Worm (Caenorhabditis elegans) whole organism, young adult: Measurements from ENCODE around the gene irld-2.

Source experiments
- B0261.1 ChIP-seq: sonication (generic microtip); optimal IDR thresholded peaks from 2 replicates; lab custom pipeline; 2016; ENCODE audit warnings: mild to moderate bottlenecking, missing genetic modification characterization, moderate library complexity, missing compliant biosample characterization
- D2030.7 ChIP-seq: fragments of 200-800 bp; sonication (Bioruptor generic); IDR thresholded peaks from 2 replicates; pipeline ENCODE4 v1.3.6; 2022; ENCODE audit warnings: missing genetic modification reagents, missing genetic modification characterization, missing compliant biosample characterization
- F10E7.11 ChIP-seq: sonication (generic microtip); optimal IDR thresholded peaks from 2 replicates; lab custom pipeline; 2017; ENCODE audit warnings: mild to moderate bottlenecking, missing genetic modification characterization, moderate library complexity, missing compliant biosample characterization
- F23B12.7 ChIP-seq: sonication (generic microtip); optimal IDR thresholded peaks from 2 replicates; lab custom pipeline; 2017; ENCODE audit warnings: missing genetic modification characterization, mild to moderate bottlenecking, missing compliant biosample characterization, antibody characterized with exemption, moderate library complexity; ENCODE audit not compliant: insufficient read depth
- F49E8.2 ChIP-seq: sonication (generic microtip); optimal IDR thresholded peaks from 3 replicates; lab custom pipeline; 2017; ENCODE audit warnings: missing genetic modification characterization, mild to moderate bottlenecking, missing compliant biosample characterization, antibody characterized with exemption, moderate library complexity; ENCODE audit not compliant: insufficient read depth
- F55B11.4 ChIP-seq: sonication (generic microtip); optimal IDR thresholded peaks from 2 replicates; lab custom pipeline; 2016; ENCODE audit warnings: missing compliant biosample characterization, missing genetic modification characterization, borderline replicate concordance; ENCODE audit not compliant: insufficient read depth
- T26A5.8 ChIP-seq: sonication (generic microtip); optimal IDR thresholded peaks from 2 replicates; lab custom pipeline; 2016; ENCODE audit warnings: missing genetic modification characterization, missing compliant biosample characterization
- Y67H2A.10 ChIP-seq: fragments of 200-800 bp; sonication (Bioruptor generic); conservative IDR thresholded peaks from 2 replicates; pipeline ENCODE4 v1.3.6; 2022; ENCODE audit warnings: missing genetic modification reagents, missing genetic modification characterization, missing compliant biosample characterization
- ZK185.1 ChIP-seq: sonication (generic microtip); optimal IDR thresholded peaks from 2 replicates; lab custom pipeline; 2016; ENCODE audit warnings: mild to moderate bottlenecking, missing genetic modification characterization, missing compliant biosample characterization; ENCODE audit not compliant: poor library complexity, severe bottlenecking
- akir-1 ChIP-seq: fragments of 200-800 bp; sonication (Bioruptor generic); optimal IDR thresholded peaks from 2 replicates; lab custom pipeline; 2018; ENCODE audit warnings: mild to moderate bottlenecking, missing genetic modification characterization, moderate library complexity, missing compliant biosample characterization
- ama-1 ChIP-seq, 3 experiments: fragments of 150-350 bp in 1 of 3; sonication (generic microtip) in 2 of 3; optimal IDR thresholded peaks; 2 replicates each; lab custom pipeline; 2014 to 2018; ENCODE audit warnings: missing biosample characterization in 2 of 3, missing genetic modification characterization in 2 of 3, missing genetic modification reagents in 2 of 3
- athp-1 ChIP-seq: sonication (generic microtip); optimal IDR thresholded peaks from 2 replicates; lab custom pipeline; 2017; ENCODE audit warnings: mild to moderate bottlenecking, missing genetic modification characterization, missing compliant biosample characterization
- attf-3 ChIP-seq: fragments of 200-800 bp; sonication (Bioruptor generic); conservative IDR thresholded peaks from 2 replicates; pipeline ENCODE4 v1.3.6; 2022; ENCODE audit warnings: missing genetic modification reagents, missing genetic modification characterization, missing compliant biosample characterization
- cebp-1 ChIP-seq, 2 experiments: fragments of 200-800 bp in 1 of 2; sonication (Bioruptor generic) in 1 of 2; sonication (generic microtip) in 1 of 2; IDR thresholded peaks in 1 of 2; optimal IDR thresholded peaks in 1 of 2; 2 replicates each; pipeline versions ENCODE4 v1.3.6 to Lab custom; 2017 to 2022; ENCODE audit warnings: missing compliant biosample characterization in 2 of 2, missing genetic modification characterization in 2 of 2, mild to moderate bottlenecking in 1 of 2, missing genetic modification reagents in 1 of 2, moderate library complexity in 1 of 2
- ceh-79 ChIP-seq: sonication (generic microtip); optimal IDR thresholded peaks from 2 replicates; lab custom pipeline; 2017; ENCODE audit warnings: mild to moderate bottlenecking, missing genetic modification characterization, missing compliant biosample characterization
- ceh-91 ChIP-seq: fragments of 200-800 bp; sonication (Bioruptor generic); IDR thresholded peaks from 2 replicates; pipeline ENCODE4 v1.3.6; 2022; ENCODE audit warnings: missing genetic modification reagents, missing genetic modification characterization, missing compliant biosample characterization
- dox-1 ChIP-seq: fragments of 200-800 bp; sonication (Bioruptor generic); IDR thresholded peaks from 2 replicates; pipeline ENCODE4 v1.3.6; 2022; ENCODE audit warnings: missing genetic modification reagents, missing genetic modification characterization, missing compliant biosample characterization
- dpff-1 ChIP-seq: sonication (generic microtip); optimal IDR thresholded peaks from 2 replicates; lab custom pipeline; 2017; ENCODE audit warnings: mild to moderate bottlenecking, missing genetic modification characterization, missing compliant biosample characterization
- dpl-1 ChIP-seq: fragments of 150-350 bp; optimal IDR thresholded peaks from 2 replicates; lab custom pipeline; 2014; ENCODE audit warnings: missing biosample characterization, missing genetic modification reagents, missing genetic modification characterization
- efl-1 ChIP-seq: fragments of 150-350 bp; optimal IDR thresholded peaks from 2 replicates; lab custom pipeline; 2014; ENCODE audit warnings: missing biosample characterization, missing genetic modification reagents, missing genetic modification characterization
- egl-18 ChIP-seq: fragments of 200-800 bp; sonication (Bioruptor generic); IDR thresholded peaks from 2 replicates; pipeline ENCODE4 v1.3.6; 2022; ENCODE audit warnings: missing genetic modification reagents, missing genetic modification characterization, missing compliant biosample characterization
- egl-44 ChIP-seq: fragments of 200-800 bp; sonication (Bioruptor generic); IDR thresholded peaks from 2 replicates; pipeline ENCODE4 v1.3.6; 2022; ENCODE audit warnings: missing genetic modification reagents, missing genetic modification characterization, missing compliant biosample characterization
- ets-4 ChIP-seq: fragments of 200-800 bp; sonication (Bioruptor generic); optimal IDR thresholded peaks from 2 replicates; lab custom pipeline; 2018; ENCODE audit warnings: mild to moderate bottlenecking, missing genetic modification characterization, missing compliant biosample characterization
- fkh-3 ChIP-seq: sonication (generic microtip); optimal IDR thresholded peaks from 2 replicates; lab custom pipeline; 2016; ENCODE audit warnings: mild to moderate bottlenecking, missing genetic modification characterization, missing compliant biosample characterization
- gei-17 ChIP-seq: fragments of 200-800 bp; sonication (Bioruptor generic); optimal IDR thresholded peaks from 2 replicates; lab custom pipeline; 2018; ENCODE audit warnings: mild to moderate bottlenecking, missing genetic modification characterization, missing compliant biosample characterization
- hlh-12 ChIP-seq: sonication (generic microtip); optimal IDR thresholded peaks from 2 replicates; lab custom pipeline; 2016; ENCODE audit warnings: missing genetic modification characterization, missing compliant biosample characterization
- hmg-1.2 ChIP-seq: fragments of 200-800 bp; sonication (Bioruptor generic); IDR thresholded peaks from 2 replicates; pipeline ENCODE4 v1.3.6; 2022; ENCODE audit warnings: missing genetic modification reagents, missing genetic modification characterization, missing compliant biosample characterization
- hmg-20 ChIP-seq: fragments of 200-800 bp; sonication (Bioruptor generic); IDR thresholded peaks from 2 replicates; pipeline ENCODE4 v1.3.6; 2022; ENCODE audit warnings: missing genetic modification reagents, missing genetic modification characterization, missing compliant biosample characterization
- hsf-1 ChIP-seq: fragments of 200-800 bp; sonication (Bioruptor generic); IDR thresholded peaks from 2 replicates; pipeline ENCODE4 v1.3.6; 2022; ENCODE audit warnings: missing genetic modification reagents, missing genetic modification characterization, missing compliant biosample characterization
- let-526 ChIP-seq: fragments of 200-800 bp; sonication (Bioruptor generic); IDR thresholded peaks from 2 replicates; pipeline ENCODE4 v1.3.6; 2022; ENCODE audit warnings: missing genetic modification reagents, missing genetic modification characterization, missing compliant biosample characterization
- let-607 ChIP-seq, 2 experiments: fragments of 200-800 bp in 1 of 2; sonication (Bioruptor generic) in 1 of 2; sonication (generic microtip) in 1 of 2; optimal IDR thresholded peaks; 2 replicates each; lab custom pipeline; 2016 to 2018; ENCODE audit warnings: mild to moderate bottlenecking in 2 of 2, missing compliant biosample characterization in 2 of 2, missing genetic modification characterization in 2 of 2, moderate library complexity in 2 of 2, missing genotype in 1 of 2
- lsl-1 ChIP-seq: fragments of 200-800 bp; sonication (Bioruptor generic); optimal IDR thresholded peaks from 2 replicates; lab custom pipeline; 2018; ENCODE audit warnings: mild to moderate bottlenecking, missing genetic modification characterization, moderate library complexity, missing compliant biosample characterization
- madf-10 ChIP-seq: sonication (generic microtip); optimal IDR thresholded peaks from 2 replicates; lab custom pipeline; 2016; ENCODE audit warnings: mild to moderate bottlenecking, missing genetic modification characterization, missing compliant biosample characterization
- mcd-1 ChIP-seq: fragments of 200-800 bp; sonication (Bioruptor generic); IDR thresholded peaks from 2 replicates; pipeline ENCODE4 v1.3.6; 2022; ENCODE audit warnings: missing genetic modification reagents, missing genetic modification characterization, missing compliant biosample characterization
- nfya-2 ChIP-seq: fragments of 200-800 bp; sonication (Bioruptor generic); IDR thresholded peaks from 2 replicates; pipeline ENCODE4 v1.3.6; 2022; ENCODE audit warnings: missing genetic modification reagents, missing genetic modification characterization, missing compliant biosample characterization
- nfyb-1 ChIP-seq: fragments of 200-800 bp; sonication (Bioruptor generic); IDR thresholded peaks from 2 replicates; pipeline ENCODE4 v1.3.6; 2022; ENCODE audit warnings: missing genetic modification reagents, missing genetic modification characterization, missing compliant biosample characterization
- nhr-27 ChIP-seq: fragments of 200-800 bp; sonication (Bioruptor generic); optimal IDR thresholded peaks from 2 replicates; lab custom pipeline; 2018; ENCODE audit warnings: mild to moderate bottlenecking, missing genetic modification characterization, moderate library complexity, missing compliant biosample characterization
- nhr-90 ChIP-seq: sonication (generic microtip); optimal IDR thresholded peaks from 2 replicates; lab custom pipeline; 2016; ENCODE audit warnings: missing genotype, mild to moderate bottlenecking, missing genetic modification characterization, missing compliant biosample characterization
- pbrm-1 ChIP-seq: fragments of 200-800 bp; sonication (Bioruptor generic); IDR thresholded peaks from 2 replicates; pipeline ENCODE4 v1.3.6; 2022; ENCODE audit warnings: missing genetic modification reagents, missing genetic modification characterization, missing compliant biosample characterization
- sdz-38 ChIP-seq: sonication (generic microtip); optimal IDR thresholded peaks from 2 replicates; lab custom pipeline; 2016; ENCODE audit warnings: missing genotype, missing genetic modification characterization, missing compliant biosample characterization
- snpc-4 ChIP-seq, 5 experiments: fragments of 150-350 bp in 1 of 5; sonication (generic microtip) in 4 of 5; optimal IDR thresholded peaks; 2 replicates each; lab custom pipeline; 2014 to 2018; ENCODE audit warnings: missing genetic modification characterization in 5 of 5, missing biosample characterization in 3 of 5, antibody characterized with exemption in 2 of 5, mild to moderate bottlenecking in 2 of 5, missing compliant biosample characterization in 2 of 5, missing genotype in 2 of 5, moderate library complexity in 2 of 5, missing genetic modification reagents in 1 of 5
- somi-1 ChIP-seq: fragments of 200-800 bp; sonication (Bioruptor generic); optimal IDR thresholded peaks from 2 replicates; lab custom pipeline; 2018; ENCODE audit warnings: mild to moderate bottlenecking, missing genetic modification characterization, missing compliant biosample characterization
- tbx-9 ChIP-seq: sonication (generic microtip); optimal IDR thresholded peaks from 2 replicates; lab custom pipeline; 2016; ENCODE audit warnings: borderline replicate concordance, missing genetic modification characterization, inconsistent platforms, missing compliant biosample characterization
- unc-62 ChIP-seq: fragments of 150-350 bp; optimal IDR thresholded peaks from 2 replicates; lab custom pipeline; 2014; ENCODE audit warnings: missing biosample characterization, missing genetic modification reagents, missing genetic modification characterization
- ztf-26 ChIP-seq: sonication (generic microtip); optimal IDR thresholded peaks from 2 replicates; lab custom pipeline; 2017; ENCODE audit warnings: missing genetic modification characterization, missing compliant biosample characterization
- ztf-28 ChIP-seq: fragments of 200-800 bp; sonication (Bioruptor generic); IDR thresholded peaks from 2 replicates; pipeline ENCODE4 v1.3.6; 2022; ENCODE audit warnings: missing genetic modification reagents, missing genetic modification characterization, missing compliant biosample characterization
- ztf-3 ChIP-seq: fragments of 200-800 bp; sonication (Bioruptor generic); optimal IDR thresholded peaks from 2 replicates; lab custom pipeline; 2018; ENCODE audit warnings: mild to moderate bottlenecking, missing genetic modification characterization, missing compliant biosample characterization

irld-2 gene

ce11 chrX:13442446-13442845 is 47.6 kb upstream of the irld-2 start (continued):
- TF ChIP-seq ets-4 = no peak
- TF ChIP-seq hlh-12 (tag; lab: Kevin White, UChicago) = no peak
- no peak for TF ChIP-seq ama-1 (optimal IDR thresholded peaks at IDR 0.05; lab: Kevin White, UChicago)
- TF ChIP-seq ama-1 (GFP tag; optimal IDR thresholded peaks at IDR 0.05; lab: Kevin White, UChicago) = no peak
- TF ChIP-seq mcd-1 (GFP tag; lab: Robert Waterston, UW) = peak; percentile 65
- TF ChIP-seq F49E8.2 = no peak
- no peak for TF ChIP-seq dpl-1 (GFP tag; lab: Kevin White, UChicago)
- peak; percentile 54; the same call in 1 of the 2 replicates for TF ChIP-seq egl-44
- TF ChIP-seq nhr-90 (tag; lab: Kevin White, UChicago) = peak; percentile 60
- TF ChIP-seq hmg-1.2 = peak; percentile 78
- TF ChIP-seq ztf-3 (GFP tag; lab: Kevin White, UChicago) = no peak
- peak; percentile 90 for TF ChIP-seq dox-1 (GFP tag; lab: Robert Waterston, UW)
- peak; percentile 60 for TF ChIP-seq F23B12.7 (tag; lab: Kevin White, UChicago)
- TF ChIP-seq hsf-1 (GFP tag; lab: Robert Waterston, UW) = no peak
- no peak for TF ChIP-seq ceh-79 (tag; lab: Kevin White, UChicago)
- no peak for TF ChIP-seq ceh-91 (GFP tag; lab: Robert Waterston, UW)
- no peak for TF ChIP-seq egl-18 (GFP tag; lab: Robert Waterston, UW)
- TF ChIP-seq D2030.7 (GFP tag; lab: Robert Waterston, UW) = peak; percentile 83
- TF ChIP-seq akir-1 (GFP tag; lab: Kevin White, UChicago) = no peak
- peak; percentile 61 for TF ChIP-seq ZK185.1 (tag; lab: Kevin White, UChicago)
- no peak for TF ChIP-seq F55B11.4 (tag; lab: Kevin White, UChicago)
- TF ChIP-seq T26A5.8 (tag; lab: Kevin White, UChicago) = no peak
- TF ChIP-seq sdz-38 (tag; lab: Kevin White, UChicago) = no peak
- TF ChIP-seq hmg-20 (GFP tag; lab: Robert Waterston, UW) = peak; percentile 33; the same call in 1 of the 2 replicates
- no peak for TF ChIP-seq let-607 (tag; optimal IDR thresholded peaks at IDR 0.05; lab: Kevin White, UChicago)
- TF ChIP-seq F10E7.11 (tag; lab: Kevin White, UChicago) = no peak
- no peak for TF ChIP-seq athp-1 (tag; lab: Kevin White, UChicago)
- peak; percentile 84 for TF ChIP-seq pbrm-1 (GFP tag; lab: Robert Waterston, UW)
- no peak for TF ChIP-seq Y67H2A.10 (GFP tag; lab: Robert Waterston, UW)
- peak; percentile 75 for TF ChIP-seq gei-17 (GFP tag; lab: Kevin White, UChicago)
- peak; percentile 89 for TF ChIP-seq B0261.1 (tag; lab: Kevin White, UChicago)
- TF ChIP-seq lsl-1 (GFP tag; lab: Kevin White, UChicago) = no peak
- TF ChIP-seq unc-62 = no peak
- TF ChIP-seq tbx-9 (tag; lab: Kevin White, UChicago) = no peak
- TF ChIP-seq attf-3 (GFP tag; lab: Robert Waterston, UW) = peak; percentile 48
- no peak for TF ChIP-seq let-526 (GFP tag; lab: Robert Waterston, UW)
- peak; percentile 9 for TF ChIP-seq snpc-4 (GFP tag; optimal IDR thresholded peaks at IDR 0.05; lab: Kevin White, UChicago)
- peak in 3 of 4 experiments; percentile 31 to 65 (median 41) for TF ChIP-seq snpc-4 (tag; optimal IDR thresholded peaks at IDR 0.05; lab: Kevin White, UChicago)
- no peak for TF ChIP-seq fkh-3 (tag; lab: Kevin White, UChicago)
- no peak for TF ChIP-seq ztf-26 (tag; lab: Kevin White, UChicago)
- TF ChIP-seq efl-1 (GFP tag; lab: Kevin White, UChicago) = no peak
- peak; percentile 43 for TF ChIP-seq madf-10
- TF ChIP-seq somi-1 = no peak
- no peak for TF ChIP-seq dpff-1 (tag; lab: Kevin White, UChicago)
- TF ChIP-seq nfyb-1 (GFP tag; lab: Robert Waterston, UW) = peak; percentile 47; the same call in 1 of the 2 replicates
- 0 out of 2 replicates have a peak, but pooled peaks have one; percentile 9 for TF ChIP-seq cebp-1 (GFP tag; IDR thresholded peaks at IDR 0.05; lab: Robert Waterston, UW)
- TF ChIP-seq cebp-1 (tag; optimal IDR thresholded peaks at IDR 0.05; lab: Kevin White, UChicago) = no peak
- no peak for TF ChIP-seq nfya-2 (GFP tag; lab: Robert Waterston, UW)
- TF ChIP-seq nhr-27 (tag; lab: Kevin White, UChicago) = no peak
- TF ChIP-seq ztf-28 (GFP tag; lab: Robert Waterston, UW) = 0 out of 2 replicates have a peak, but pooled peaks have one; percentile 60
